Fruit fly (Drosophila melanogaster): ENCODE results near the gene Toll-9.

The Toll-9 gene

DNA sequence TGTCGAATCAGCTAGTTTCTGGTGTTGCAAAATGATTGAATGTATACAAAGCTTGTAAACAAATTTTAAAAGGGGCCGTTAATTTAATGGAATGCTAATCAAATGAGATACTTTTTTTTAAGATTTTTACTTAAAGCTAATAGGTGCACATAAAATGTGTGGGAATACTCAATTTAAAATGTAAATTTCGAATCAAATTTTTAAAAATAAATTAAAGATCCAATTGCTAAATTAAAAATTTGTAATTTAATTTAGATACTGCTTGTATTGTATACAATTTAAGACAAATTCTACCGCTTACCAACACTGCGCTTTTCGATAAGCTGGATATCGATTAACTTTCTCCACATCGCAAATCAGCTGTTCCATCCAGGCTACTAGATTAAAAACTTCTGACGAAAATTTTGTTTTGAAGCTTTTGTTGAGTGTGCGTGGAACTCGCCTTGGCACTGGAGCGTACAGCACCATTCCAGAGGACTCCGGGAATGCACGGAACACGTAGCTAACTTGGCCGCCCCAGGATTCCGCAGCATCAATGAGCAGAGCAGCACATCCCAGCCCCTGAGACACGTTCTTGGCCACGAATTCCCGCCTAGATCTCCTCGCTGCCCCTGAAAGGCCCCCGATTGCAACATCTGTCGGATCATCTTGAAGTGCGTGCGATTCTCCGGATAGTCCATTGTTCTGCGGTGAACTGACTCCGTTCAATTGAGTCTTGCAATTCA lies 17.7 kb upstream of the Toll-9 start, which contains the start of the genes CG5498 and fbl (continued):
- peak; percentile 83 for TF ChIP-seq trem (tag; optimal IDR thresholded peaks at IDR 0.05)
- no peak for TF ChIP-seq CG17612 (GFP tag; IDR thresholded peaks at IDR 0.05)
- TF ChIP-seq CG18619 (GFP tag; optimal IDR thresholded peaks at IDR 0.05): peak; percentile 42
- peak; percentile 62 for TF ChIP-seq Drgx (GFP tag; IDR thresholded peaks at IDR 0.05)
- no peak for TF ChIP-seq ttk (GFP tag; IDR thresholded peaks at IDR 0.05)
- TF ChIP-seq lola (GFP tag; optimal IDR thresholded peaks at IDR 0.05): peak in 1 of 3 experiments; percentile 67
- peak; percentile 77 for TF ChIP-seq CG18599 (GFP tag; optimal IDR thresholded peaks at IDR 0.05)
- TF ChIP-seq bbx (GFP tag; IDR thresholded peaks at IDR 0.05; ENCODE audit: partially characterized antibody): no peak
- no peak for TF ChIP-seq cg (GFP tag; optimal IDR thresholded peaks at IDR 0.05)
- no peak for TF ChIP-seq ssp (GFP tag; IDR thresholded peaks at IDR 0.05)
- peak; percentile 79 for TF ChIP-seq CG2678 (tag; optimal IDR thresholded peaks at IDR 0.05)
- TF ChIP-seq NFAT (GFP tag; IDR thresholded peaks at IDR 0.05): peak; percentile 38; the same call in 1 of the 2 replicates
- no peak for TF ChIP-seq Hand (GFP tag; optimal IDR thresholded peaks at IDR 0.05)
- TF ChIP-seq CG10321 (GFP tag; IDR thresholded peaks at IDR 0.05): 0 out of 2 replicates have a peak, but pooled peaks have one; percentile 13
- TF ChIP-seq bab2 (GFP tag; optimal IDR thresholded peaks at IDR 0.05): peak; percentile 53
- TF ChIP-seq CG11456 (GFP tag; IDR thresholded peaks at IDR 0.05): no peak
- TF ChIP-seq Bdp1 (GFP tag; optimal IDR thresholded peaks at IDR 0.05): no peak
- peak; percentile 46 for TF ChIP-seq chn (GFP tag; optimal IDR thresholded peaks at IDR 0.05)
- peak; percentile 64 for TF ChIP-seq CG13296 (GFP tag; optimal IDR thresholded peaks at IDR 0.05)
- TF ChIP-seq ind (GFP tag; optimal IDR thresholded peaks at IDR 0.05): peak; percentile 64
- peak; percentile 80 for TF ChIP-seq CoRest (tag; optimal IDR thresholded peaks at IDR 0.05)
- TF ChIP-seq CG10147 (GFP tag; optimal IDR thresholded peaks at IDR 0.05): peak; percentile 36
- peak; percentile 62 for TF ChIP-seq unc-4 (GFP tag; IDR thresholded peaks at IDR 0.05; ENCODE audit: partially characterized antibody)
- TF ChIP-seq D19A (tag; optimal IDR thresholded peaks at IDR 0.05): peak; percentile 54
- TF ChIP-seq tgo (GFP tag; IDR thresholded peaks at IDR 0.05): peak; percentile 27; the same call in 1 of the 3 replicates
- peak; percentile 65 for TF ChIP-seq bcd (GFP tag; optimal IDR thresholded peaks at IDR 0.05)
- TF ChIP-seq ham (GFP tag; IDR thresholded peaks at IDR 0.05): no peak
- no peak for TF ChIP-seq rib (GFP tag; IDR thresholded peaks at IDR 0.05)
- TF ChIP-seq onecut (GFP tag; IDR thresholded peaks at IDR 0.05): peak; percentile 55
- peak; percentile 62 for TF ChIP-seq CG10654 (GFP tag; optimal IDR thresholded peaks at IDR 0.05)
- TF ChIP-seq chinmo (GFP tag; IDR thresholded peaks at IDR 0.05; ENCODE audit: partially characterized antibody): no peak
- peak; percentile 50 for TF ChIP-seq caup (GFP tag; optimal IDR thresholded peaks at IDR 0.05; ENCODE audit: severe bottlenecking)
- 0 out of 3 replicates have a peak, but pooled peaks have one; percentile 23 for TF ChIP-seq CG34422 (GFP tag; IDR thresholded peaks at IDR 0.05)
- TF ChIP-seq CG12942 (GFP tag; optimal IDR thresholded peaks at IDR 0.05): peak; percentile 38
- TF ChIP-seq sisA (GFP tag; IDR thresholded peaks at IDR 0.05): no peak
- TF ChIP-seq grau (tag; optimal IDR thresholded peaks at IDR 0.05): peak; percentile 77
- no peak for TF ChIP-seq nau (GFP tag; optimal IDR thresholded peaks at IDR 0.05)
- no peak for TF ChIP-seq Rx (GFP tag; IDR thresholded peaks at IDR 0.05)
- TF ChIP-seq ken (GFP tag; IDR thresholded peaks at IDR 0.05): no peak
- TF ChIP-seq CG3847 (GFP tag; IDR thresholded peaks at IDR 0.05): peak; percentile 56
- no peak for TF ChIP-seq ac (GFP tag; optimal IDR thresholded peaks at IDR 0.05)
- TF ChIP-seq pb (GFP tag; optimal IDR thresholded peaks at IDR 0.05): no peak
- TF ChIP-seq vvl (GFP tag; IDR thresholded peaks at IDR 0.05): peak; percentile 72
- peak; percentile 78 for TF ChIP-seq Hmr (GFP tag; optimal IDR thresholded peaks at IDR 0.05)
- TF ChIP-seq Atf3 (GFP tag; optimal IDR thresholded peaks at IDR 0.05): no peak
- TF ChIP-seq CHES-1-like (GFP tag; optimal IDR thresholded peaks at IDR 0.05): peak; percentile 5
- no peak for TF ChIP-seq CG14667 (GFP tag; IDR thresholded peaks at IDR 0.05)
- peak; percentile 37 for TF ChIP-seq CG8290 (GFP tag; optimal IDR thresholded peaks at IDR 0.05)
- no peak for TF ChIP-seq CG8290 (tag; optimal IDR thresholded peaks at IDR 0.05)
- TF ChIP-seq gcm2 (GFP tag; optimal IDR thresholded peaks at IDR 0.05): no peak

All from whole organism, embryonic.